Fruit fly (Drosophila melanogaster) whole organism, wandering third instar larva: ENCODE results near the gene CG9628.
A peak's percentile ranks its signal among the peaks of the same experiment; 100 is the strongest.

Experiments used
- Abd-B ChIP-seq: fragments of >200 bp; optimal IDR thresholded peaks from 2 replicates; lab custom pipeline; 2017; ENCODE audit warnings: missing biosample characterization, missing genetic modification characterization
- CG32264 ChIP-seq: fragments of 200-800 bp; sonication (Bioruptor generic); optimal IDR thresholded peaks from 2 replicates; lab custom pipeline; 2016; ENCODE audit warnings: missing biosample characterization, missing genetic modification characterization
- CG9705 ChIP-seq: fragments of 200-800 bp; sonication (Bioruptor generic); optimal IDR thresholded peaks from 2 replicates; lab custom pipeline; 2018; ENCODE audit warnings: missing biosample characterization, mild to moderate bottlenecking, missing genetic modification characterization
- CrebA ChIP-seq: fragments of 200-800 bp; sonication (Bioruptor generic); optimal IDR thresholded peaks from 2 replicates; lab custom pipeline; 2016; ENCODE audit warnings: missing biosample characterization, mild to moderate bottlenecking, missing genetic modification characterization, borderline replicate concordance
- Dfd ChIP-seq: fragments of >200 bp; optimal IDR thresholded peaks from 2 replicates; lab custom pipeline; 2017; ENCODE audit warnings: missing biosample characterization, missing genetic modification characterization
- Dif ChIP-seq: fragments of 200-275, 200-300 bp; sonication (Bioruptor generic); optimal IDR thresholded peaks from 2 replicates; lab custom pipeline; 2018; ENCODE audit warnings: missing biosample characterization, missing genetic modification characterization; ENCODE audit not compliant: partially characterized antibody
- GATAd ChIP-seq: sonication (Bioruptor generic); optimal IDR thresholded peaks from 2 replicates; lab custom pipeline; 2016; ENCODE audit warnings: missing biosample characterization, missing genetic modification characterization
- HLH106 ChIP-seq: fragments of 200-800 bp; optimal IDR thresholded peaks from 3 replicates; lab custom pipeline; 2019; ENCODE audit warnings: missing biosample characterization, mild to moderate bottlenecking, missing genetic modification characterization, moderate library complexity
- Hnf4 ChIP-seq: fragments of 200-800 bp; sonication (Bioruptor generic); optimal IDR thresholded peaks from 2 replicates; lab custom pipeline; 2016; ENCODE audit warnings: missing biosample characterization, mild to moderate bottlenecking, missing genetic modification characterization
- Hr78 ChIP-seq: fragments of >200 bp; optimal IDR thresholded peaks from 2 replicates; lab custom pipeline; 2017; ENCODE audit warnings: missing biosample characterization, missing genetic modification characterization
- Hr83 ChIP-seq: fragments of 200-300 bp; sonication (Bioruptor generic); optimal IDR thresholded peaks from 2 replicates; lab custom pipeline; 2016; ENCODE audit warnings: missing biosample characterization, mild to moderate bottlenecking, missing genetic modification characterization, moderate library complexity; ENCODE audit not compliant: poor library complexity, severe bottlenecking
- Jra ChIP-seq: sonication (Bioruptor generic); optimal IDR thresholded peaks from 2 replicates; lab custom pipeline; 2016; ENCODE audit warnings: missing biosample characterization, missing genetic modification characterization
- Mio ChIP-seq: sonication (Bioruptor generic); optimal IDR thresholded peaks from 2 replicates; lab custom pipeline; 2016; ENCODE audit warnings: missing biosample characterization, missing genetic modification characterization
- Myc ChIP-seq: fragments of >200 bp; optimal IDR thresholded peaks from 2 replicates; lab custom pipeline; 2017
- N ChIP-seq: fragments of >200 bp; optimal IDR thresholded peaks from 2 replicates; lab custom pipeline; 2018; ENCODE audit warnings: missing biosample characterization, missing external identifiers, missing genetic modification characterization
- OdsH ChIP-seq: fragments of 200-800 bp; sonication (Bioruptor generic); optimal IDR thresholded peaks from 2 replicates; lab custom pipeline; 2016; ENCODE audit warnings: missing biosample characterization, mild to moderate bottlenecking, missing genetic modification characterization
- Rel ChIP-seq, 2 experiments: fragments of 200-800 bp; sonication (Bioruptor generic) in 1 of 2; optimal IDR thresholded peaks; 2 replicates in 1 of 2; 3 replicates in 1 of 2; lab custom pipeline; 2016 to 2019; ENCODE audit warnings: mild to moderate bottlenecking in 2 of 2, missing biosample characterization in 2 of 2, missing genetic modification characterization in 2 of 2, moderate library complexity in 1 of 2
- Sp1 ChIP-seq: fragments of 200-800 bp; sonication (Bioruptor generic); optimal IDR thresholded peaks from 3 replicates; lab custom pipeline; 2019; ENCODE audit warnings: missing biosample characterization, mild to moderate bottlenecking, missing genetic modification characterization, moderate library complexity
- Vsx2 ChIP-seq: fragments of 200-300, 225-300 bp; sonication (Bioruptor generic); optimal IDR thresholded peaks from 2 replicates; lab custom pipeline; 2018; ENCODE audit warnings: missing biosample characterization, missing genetic modification characterization; ENCODE audit not compliant: partially characterized antibody
- br ChIP-seq: fragments of 200-800 bp; sonication (Bioruptor generic); optimal IDR thresholded peaks from 2 replicates; lab custom pipeline; 2016; ENCODE audit warnings: missing biosample characterization, missing genetic modification characterization
- brk ChIP-seq: fragments of 200-800 bp; sonication (Bioruptor generic); optimal IDR thresholded peaks from 2 replicates; lab custom pipeline; 2016; ENCODE audit warnings: missing biosample characterization, mild to moderate bottlenecking, missing genetic modification characterization
- dl ChIP-seq, 2 experiments: fragments of 175-275, 200-275 bp in 1 of 2; fragments of 200-275 bp in 1 of 2; sonication (Bioruptor generic); optimal IDR thresholded peaks; lab custom pipeline; 2018; ENCODE audit warnings: mild to moderate bottlenecking in 2 of 2, missing biosample characterization in 2 of 2, missing genetic modification characterization in 2 of 2, moderate library complexity in 2 of 2; ENCODE audit not compliant: partially characterized antibody in 2 of 2, insufficient read depth in 1 of 2
- dmrt93B ChIP-seq: fragments of 200-800 bp; sonication (Bioruptor generic); optimal IDR thresholded peaks from 2 replicates; lab custom pipeline; 2018; ENCODE audit warnings: missing biosample characterization, mild to moderate bottlenecking, missing genetic modification characterization
- dsf ChIP-seq: sonication (Bioruptor generic); optimal IDR thresholded peaks from 2 replicates; lab custom pipeline; 2016; ENCODE audit warnings: missing biosample characterization, missing genetic modification characterization, borderline replicate concordance
- ey ChIP-seq: fragments of 200-800 bp; sonication (Bioruptor generic); optimal IDR thresholded peaks from 2 replicates; lab custom pipeline; 2016; ENCODE audit warnings: missing biosample characterization, missing genetic modification characterization
- foxo ChIP-seq, 2 experiments: fragments of 200-800 bp; sonication (Bioruptor generic); optimal IDR thresholded peaks; 2 replicates in 1 of 2; 3 replicates in 1 of 2; lab custom pipeline; 2016 to 2017; ENCODE audit warnings: missing biosample characterization in 2 of 2, missing genetic modification characterization in 2 of 2
- fru ChIP-seq: fragments of 200-800 bp; sonication (Bioruptor generic); optimal IDR thresholded peaks from 3 replicates; lab custom pipeline; 2016; ENCODE audit warnings: missing biosample characterization, mild to moderate bottlenecking, missing genetic modification characterization
- h ChIP-seq: fragments of 200-800 bp; sonication (Bioruptor generic); optimal IDR thresholded peaks from 3 replicates; lab custom pipeline; 2016; ENCODE audit warnings: missing biosample characterization, mild to moderate bottlenecking, missing genetic modification characterization
- jim ChIP-seq: fragments of 175-275, 200-325 bp; sonication (Bioruptor generic); optimal IDR thresholded peaks from 2 replicates; lab custom pipeline; 2016; ENCODE audit warnings: missing biosample characterization, mild to moderate bottlenecking, missing genetic modification characterization
- lola ChIP-seq: fragments of >200 bp; optimal IDR thresholded peaks from 2 replicates; lab custom pipeline; 2017; ENCODE audit warnings: missing biosample characterization, missing genetic modification characterization
- pan ChIP-seq: fragments of >200 bp; optimal IDR thresholded peaks from 2 replicates; lab custom pipeline; 2017
- psq ChIP-seq: fragments of 200-800 bp; sonication (Bioruptor generic); optimal IDR thresholded peaks from 3 replicates; lab custom pipeline; 2017; ENCODE audit warnings: missing biosample characterization, mild to moderate bottlenecking, missing genetic modification characterization, moderate library complexity
- rgr ChIP-seq: fragments of 200-800 bp; sonication (Bioruptor generic); optimal IDR thresholded peaks from 3 replicates; lab custom pipeline; 2016; ENCODE audit warnings: missing biosample characterization, mild to moderate bottlenecking, missing genetic modification characterization
- sage ChIP-seq: fragments of 200-800 bp; sonication (Bioruptor generic); optimal IDR thresholded peaks from 2 replicates; lab custom pipeline; 2016; ENCODE audit warnings: missing biosample characterization, mild to moderate bottlenecking, missing genetic modification characterization
- sv ChIP-seq: fragments of 200-800 bp; sonication (Bioruptor generic); optimal IDR thresholded peaks from 3 replicates; lab custom pipeline; 2016; ENCODE audit warnings: missing biosample characterization, missing genetic modification characterization
- tai ChIP-seq: sonication (Bioruptor generic); optimal IDR thresholded peaks from 2 replicates; lab custom pipeline; 2016; ENCODE audit warnings: missing biosample characterization, missing genetic modification characterization
- usp ChIP-seq: fragments of >200 bp; optimal IDR thresholded peaks from 2 replicates; lab custom pipeline; 2017; ENCODE audit warnings: missing biosample characterization, missing genetic modification characterization
- woc ChIP-seq: sonication (Bioruptor generic); optimal IDR thresholded peaks from 2 replicates; lab custom pipeline; 2016; ENCODE audit warnings: missing biosample characterization, mild to moderate bottlenecking, missing genetic modification characterization

The CG9628 gene

DNA sequence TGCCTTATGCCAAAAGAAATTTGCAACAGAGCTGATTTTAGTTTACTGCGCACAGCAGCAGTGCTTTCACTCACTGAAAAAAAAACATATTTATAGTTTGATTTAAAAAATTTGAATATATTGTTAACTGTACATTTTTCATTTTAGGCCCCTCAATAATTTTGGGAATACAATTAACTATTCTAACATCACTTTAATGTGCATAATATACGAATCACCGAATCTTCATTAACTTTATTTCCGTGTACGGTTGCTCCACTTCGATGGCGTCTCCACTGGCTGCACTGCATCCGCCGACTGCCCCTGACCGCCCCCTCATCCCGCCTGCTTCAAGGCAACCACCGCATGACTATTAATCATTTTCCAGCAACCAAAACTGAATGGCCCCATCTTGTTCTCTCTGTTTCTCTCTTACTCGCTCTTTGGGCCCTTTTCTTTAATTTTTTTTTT lies 14.2 kb downstream of the CG9628 start:
- TF ChIP-seq dl (GFP tag; optimal IDR thresholded peaks at IDR 0.05; lab: Kevin White, UChicago; ENCODE audit: insufficient read depth in 1 of 2, partially characterized antibody in 2 of 2): no peak
- peak; percentile 2 for TF ChIP-seq Hr83 (GFP tag; lab: Kevin White, UChicago)
- peak; percentile 82 for TF ChIP-seq woc
- no peak for TF ChIP-seq Vsx2
- TF ChIP-seq h (GFP tag; lab: Kevin White, UChicago): peak; percentile 93
- TF ChIP-seq Hr78 (GFP tag; lab: Kevin White, UChicago): no peak
- TF ChIP-seq tai (GFP tag; lab: Kevin White, UChicago): peak; percentile 78
- TF ChIP-seq Sp1 (GFP tag; lab: Kevin White, UChicago): peak; percentile 90
- peak; percentile 83 for TF ChIP-seq sage (GFP tag; lab: Kevin White, UChicago)
- peak; percentile 31 for TF ChIP-seq CrebA (GFP tag; lab: Kevin White, UChicago)
- peak; percentile 82 for TF ChIP-seq HLH106 (tag; lab: Kevin White, UChicago)
- no peak for TF ChIP-seq pan (lab: Kevin White, UChicago)
- peak; percentile 87 for TF ChIP-seq OdsH (GFP tag; lab: Kevin White, UChicago)
- TF ChIP-seq jim (GFP tag; lab: Kevin White, UChicago): no peak
- no peak for TF ChIP-seq Dfd (GFP tag; lab: Kevin White, UChicago)
- peak; percentile 83 for TF ChIP-seq Jra (GFP tag; lab: Kevin White, UChicago)
- TF ChIP-seq N (GFP tag; lab: Kevin White, UChicago): no peak
- TF ChIP-seq Rel (GFP tag; optimal IDR thresholded peaks at IDR 0.05; lab: Kevin White, UChicago): peak; percentile 49
- peak; percentile 8 for TF ChIP-seq Rel (tag; optimal IDR thresholded peaks at IDR 0.05; lab: Kevin White, UChicago)
- peak; percentile 62 for TF ChIP-seq CG32264 (GFP tag; lab: Kevin White, UChicago)
- peak; percentile 93 for TF ChIP-seq br
- TF ChIP-seq ey (GFP tag; lab: Kevin White, UChicago): peak; percentile 87
- no peak for TF ChIP-seq sv (GFP tag; lab: Kevin White, UChicago)
- no peak for TF ChIP-seq Myc (lab: Kevin White, UChicago)
- no peak for TF ChIP-seq usp (GFP tag; lab: Kevin White, UChicago)
- TF ChIP-seq rgr (GFP tag; lab: Kevin White, UChicago): peak; percentile 88
- peak in 1 of 2 experiments; percentile 92 for TF ChIP-seq foxo (GFP tag; optimal IDR thresholded peaks at IDR 0.05; lab: Kevin White, UChicago)
- no peak for TF ChIP-seq GATAd (GFP tag; lab: Kevin White, UChicago)
- no peak for TF ChIP-seq lola
- TF ChIP-seq Dif (GFP tag; lab: Kevin White, UChicago): no peak
- peak; percentile 88 for TF ChIP-seq Hnf4
- TF ChIP-seq brk (GFP tag; lab: Kevin White, UChicago): peak; percentile 79
- TF ChIP-seq dmrt93B (GFP tag; lab: Kevin White, UChicago): peak; percentile 79
- no peak for TF ChIP-seq Abd-B (GFP tag; lab: Kevin White, UChicago)
- TF ChIP-seq Mio (GFP tag; lab: Kevin White, UChicago): no peak
- TF ChIP-seq dsf (GFP tag; lab: Kevin White, UChicago): peak; percentile 42
- peak; percentile 94 for TF ChIP-seq psq
- TF ChIP-seq CG9705 (GFP tag; lab: Kevin White, UChicago): peak; percentile 71
- peak; percentile 93 for TF ChIP-seq fru (GFP tag; lab: Kevin White, UChicago)

DNA sequence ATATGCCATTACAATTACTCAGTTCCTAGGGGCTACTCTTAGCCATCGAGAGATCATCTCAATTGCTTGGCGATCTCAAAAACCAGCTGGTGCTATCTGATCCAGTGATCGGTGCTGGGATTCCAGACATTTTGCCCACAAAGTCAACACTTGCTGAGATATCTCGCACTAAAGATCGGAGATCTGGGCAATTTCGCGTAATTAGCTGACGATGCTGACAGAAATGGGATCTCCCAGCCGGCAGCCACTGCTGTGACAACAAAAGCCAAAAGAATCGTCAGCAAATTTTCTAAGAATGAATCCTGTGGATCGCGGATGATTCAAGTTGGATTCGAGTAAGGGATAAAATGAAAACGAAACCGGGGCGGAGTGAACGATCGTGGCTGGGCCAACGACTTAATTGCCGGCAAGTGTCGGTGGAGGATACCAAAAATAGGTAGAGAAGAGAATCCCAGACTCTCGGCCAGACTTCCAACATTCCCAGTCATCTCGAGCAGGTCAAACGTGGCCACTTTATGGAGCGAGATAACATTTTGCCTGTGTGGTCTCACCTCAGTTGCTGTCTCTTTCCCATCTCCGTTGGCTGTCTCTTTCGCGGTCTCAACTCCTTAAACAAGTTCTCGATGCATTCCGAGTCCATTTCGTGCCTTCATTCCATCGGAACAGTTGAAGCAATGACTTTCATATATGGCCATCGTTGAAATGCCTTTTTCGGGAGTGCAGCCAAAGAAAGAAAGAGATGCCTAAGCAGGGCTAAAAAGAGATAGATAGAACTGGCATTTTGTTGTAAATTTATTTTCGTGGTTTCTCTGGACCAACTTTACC lies 15.3 kb downstream of the CG9628 start:
- no peak for TF ChIP-seq sv (GFP tag; lab: Kevin White, UChicago)
- TF ChIP-seq GATAd (GFP tag; lab: Kevin White, UChicago): no peak
- no peak for TF ChIP-seq ey (GFP tag; lab: Kevin White, UChicago)
- TF ChIP-seq fru (GFP tag; lab: Kevin White, UChicago): no peak
- no peak for TF ChIP-seq foxo (GFP tag; optimal IDR thresholded peaks at IDR 0.05; lab: Kevin White, UChicago)
- TF ChIP-seq dl (GFP tag; optimal IDR thresholded peaks at IDR 0.05; lab: Kevin White, UChicago; ENCODE audit: insufficient read depth in 1 of 2, partially characterized antibody in 2 of 2): peak in 1 of 2 experiments; percentile 26
- TF ChIP-seq Vsx2: peak; percentile 50
- TF ChIP-seq psq: peak; percentile 42
- TF ChIP-seq Rel (GFP tag; optimal IDR thresholded peaks at IDR 0.05; lab: Kevin White, UChicago): no peak
- TF ChIP-seq Rel (tag; optimal IDR thresholded peaks at IDR 0.05; lab: Kevin White, UChicago): no peak
- no peak for TF ChIP-seq Hr83 (GFP tag; lab: Kevin White, UChicago)
- no peak for TF ChIP-seq CG32264 (GFP tag; lab: Kevin White, UChicago)
- TF ChIP-seq, all 38 proteins: peak for 3
